Worm (Caenorhabditis elegans) whole organism, mixed stage, embryonic: Measurements from ENCODE around the gene C06A1.6.

ENCODE experiments used
- M03D4.4 ChIP-seq: sonication (generic microtip); optimal IDR thresholded peaks from 2 replicates; lab custom pipeline; 2017; ENCODE audit warnings: mild to moderate bottlenecking, missing genetic modification characterization, missing compliant biosample characterization
- bed-3 ChIP-seq: fragments of 200-800 bp; sonication (Bioruptor generic); optimal IDR thresholded peaks from 3 replicates; lab custom pipeline; 2018; ENCODE audit warnings: mild to moderate bottlenecking, missing genetic modification characterization, moderate library complexity, missing compliant biosample characterization
- blmp-1 ChIP-seq: fragments of 150-350 bp; optimal IDR thresholded peaks from 2 replicates; lab custom pipeline; 2014; ENCODE audit warnings: missing biosample characterization, missing genetic modification characterization
- ceh-39 ChIP-seq: fragments of 150-350 bp; optimal IDR thresholded peaks from 2 replicates; lab custom pipeline; 2014; ENCODE audit warnings: missing biosample characterization, missing genetic modification characterization
- ceh-43 ChIP-seq: fragments of 200-800 bp; sonication (Bioruptor generic); optimal IDR thresholded peaks from 2 replicates; lab custom pipeline; 2018; ENCODE audit warnings: mild to moderate bottlenecking, missing genetic modification characterization, moderate library complexity, missing compliant biosample characterization
- ceh-83 ChIP-seq: fragments of 200-800 bp; sonication (Bioruptor generic); optimal IDR thresholded peaks from 2 replicates; lab custom pipeline; 2018; ENCODE audit warnings: mild to moderate bottlenecking, missing genetic modification characterization, missing compliant biosample characterization
- ces-1 ChIP-seq: fragments of 150-350 bp; optimal IDR thresholded peaks from 2 replicates; lab custom pipeline; 2014; ENCODE audit warnings: missing biosample characterization, missing genetic modification reagents, missing genetic modification characterization
- cnd-1 ChIP-seq: fragments of 200-800 bp; sonication (Bioruptor generic); optimal IDR thresholded peaks from 2 replicates; lab custom pipeline; 2018; ENCODE audit warnings: mild to moderate bottlenecking, missing genetic modification characterization, missing compliant biosample characterization
- drap-1 ChIP-seq: fragments of 200-800 bp; sonication (Bioruptor generic); optimal IDR thresholded peaks from 3 replicates; lab custom pipeline; 2018; ENCODE audit warnings: mild to moderate bottlenecking, missing genetic modification characterization, missing compliant biosample characterization
- elt-1 ChIP-seq: sonication (generic microtip); optimal IDR thresholded peaks from 2 replicates; lab custom pipeline; 2017; ENCODE audit warnings: missing genetic modification characterization, mild to moderate bottlenecking, missing compliant biosample characterization, antibody characterized with exemption, moderate library complexity, borderline replicate concordance; ENCODE audit not compliant: insufficient read depth
- elt-3 ChIP-seq: fragments of 150-350 bp; optimal IDR thresholded peaks from 2 replicates; lab custom pipeline; 2014; ENCODE audit warnings: missing biosample characterization, missing genetic modification characterization
- flh-1 ChIP-seq: fragments of 200-800 bp; sonication (Bioruptor generic); optimal IDR thresholded peaks from 2 replicates; lab custom pipeline; 2018; ENCODE audit warnings: mild to moderate bottlenecking, missing genetic modification characterization, moderate library complexity, missing compliant biosample characterization
- ham-2 ChIP-seq: fragments of 200-800 bp; sonication (Bioruptor generic); optimal IDR thresholded peaks from 2 replicates; lab custom pipeline; 2018; ENCODE audit warnings: mild to moderate bottlenecking, missing genetic modification characterization, missing compliant biosample characterization
- hlh-1 ChIP-seq: fragments of 150-350 bp; optimal IDR thresholded peaks from 2 replicates; lab custom pipeline; 2014; ENCODE audit warnings: missing biosample characterization, missing genetic modification reagents, missing genetic modification characterization
- lin-13 ChIP-seq: fragments of 150-350 bp; optimal IDR thresholded peaks from 2 replicates; lab custom pipeline; 2014; ENCODE audit warnings: missing biosample characterization, missing genetic modification characterization
- lin-32 ChIP-seq: fragments of 200-800 bp; sonication (Bioruptor generic); optimal IDR thresholded peaks from 2 replicates; lab custom pipeline; 2018; ENCODE audit warnings: mild to moderate bottlenecking, missing genetic modification characterization, missing compliant biosample characterization
- lsy-2 ChIP-seq: fragments of 150-350 bp; optimal IDR thresholded peaks from 2 replicates; lab custom pipeline; 2014; ENCODE audit warnings: missing biosample characterization, missing genetic modification characterization
- mab-5 ChIP-seq: fragments of 150-350 bp; optimal IDR thresholded peaks from 2 replicates; lab custom pipeline; 2014; ENCODE audit warnings: missing biosample characterization, missing genetic modification characterization
- mep-1 ChIP-seq: fragments of 150-350 bp; optimal IDR thresholded peaks from 2 replicates; lab custom pipeline; 2017; ENCODE audit warnings: missing biosample characterization, missing genetic modification reagents, missing genetic modification characterization, inconsistent platforms
- mls-2 ChIP-seq: sonication (generic microtip); optimal IDR thresholded peaks from 2 replicates; lab custom pipeline; 2016; ENCODE audit warnings: mild to moderate bottlenecking, missing genetic modification characterization, moderate library complexity, missing compliant biosample characterization
- nhr-12 ChIP-seq: fragments of 150-350 bp; optimal IDR thresholded peaks from 2 replicates; lab custom pipeline; 2014; ENCODE audit warnings: missing biosample characterization, missing genetic modification characterization
- nhr-2 ChIP-seq: fragments of 150-350 bp; optimal IDR thresholded peaks from 2 replicates; lab custom pipeline; 2014; ENCODE audit warnings: missing biosample characterization, missing genetic modification characterization
- nhr-237 ChIP-seq: fragments of 150-350 bp; optimal IDR thresholded peaks from 2 replicates; lab custom pipeline; 2014; ENCODE audit warnings: missing biosample characterization, missing genetic modification characterization
- nhr-28 ChIP-seq: fragments of 150-350 bp; optimal IDR thresholded peaks from 2 replicates; lab custom pipeline; 2014; ENCODE audit warnings: missing biosample characterization, missing genetic modification characterization
- nhr-76 ChIP-seq: sonication (generic microtip); optimal IDR thresholded peaks from 2 replicates; lab custom pipeline; 2017; ENCODE audit warnings: missing biosample characterization, missing genetic modification characterization
- pha-4 ChIP-seq: fragments of 150-350 bp; optimal IDR thresholded peaks from 2 replicates; lab custom pipeline; 2018; ENCODE audit warnings: missing biosample characterization, missing genetic modification reagents, missing genetic modification characterization
- sem-2 ChIP-seq: fragments of 200-800 bp; sonication (Bioruptor generic); optimal IDR thresholded peaks from 2 replicates; lab custom pipeline; 2018; ENCODE audit warnings: mild to moderate bottlenecking, missing genetic modification characterization, missing compliant biosample characterization
- snpc-4 ChIP-seq: fragments of 150-350 bp; optimal IDR thresholded peaks from 2 replicates; lab custom pipeline; 2014; ENCODE audit warnings: missing biosample characterization, missing genetic modification characterization
- sptf-1 ChIP-seq: sonication (generic microtip); optimal IDR thresholded peaks from 2 replicates; lab custom pipeline; 2017; ENCODE audit warnings: mild to moderate bottlenecking, missing genetic modification characterization, moderate library complexity, missing compliant biosample characterization
- tbx-8 ChIP-seq: fragments of 200-800 bp; sonication (Bioruptor generic); optimal IDR thresholded peaks from 2 replicates; lab custom pipeline; 2018; ENCODE audit warnings: mild to moderate bottlenecking, missing genetic modification characterization, moderate library complexity, missing compliant biosample characterization
- unc-120 ChIP-seq: sonication (generic microtip); optimal IDR thresholded peaks from 2 replicates; lab custom pipeline; 2017; ENCODE audit warnings: missing genetic modification characterization, missing compliant biosample characterization; ENCODE audit not compliant: poor library complexity, severe bottlenecking
- unc-39 ChIP-seq: fragments of 150-350 bp; optimal IDR thresholded peaks from 2 replicates; lab custom pipeline; 2014; ENCODE audit warnings: missing biosample characterization, missing genetic modification characterization
- unc-62 ChIP-seq: fragments of 150-350 bp; optimal IDR thresholded peaks from 2 replicates; lab custom pipeline; 2014; ENCODE audit warnings: missing biosample characterization, missing genetic modification reagents, missing genetic modification characterization
- zip-8 ChIP-seq: fragments of 150-350 bp; optimal IDR thresholded peaks from 2 replicates; lab custom pipeline; 2014; ENCODE audit warnings: missing biosample characterization, missing genetic modification characterization
- ztf-11 ChIP-seq: fragments of 150-350 bp; optimal IDR thresholded peaks from 2 replicates; lab custom pipeline; 2014; ENCODE audit warnings: missing biosample characterization, missing genetic modification characterization

Gene C06A1.6

ce11 chrII:10550173-10550572, 14.3 kb downstream of the C06A1.6 start:
- TF ChIP-seq ces-1 (peak; percentile 13), ham-2 (GFP tag; lab: Kevin White, UChicago) (no peak)

- TF ChIP-seq unc-39 (tag; lab: Kevin White, UChicago) (no peak), hlh-1 (no peak), tbx-8 (GFP tag; lab: Kevin White, UChicago) (no peak), mep-1 (peak; percentile 57), lsy-2 (tag; lab: Kevin White, UChicago) (peak; percentile 30), sem-2 (no peak), sptf-1 (tag; lab: Kevin White, UChicago) (peak; percentile 68), ceh-43 (GFP tag; lab: Kevin White, UChicago) (no peak), ztf-11 (tag; lab: Kevin White, UChicago) (peak; percentile 68), nhr-12 (tag; lab: Kevin White, UChicago) (peak; percentile 42), ceh-39 (tag; lab: Kevin White, UChicago) (peak; percentile 10), ham-2 (GFP tag; lab: Kevin White, UChicago) (peak; percentile 74), cnd-1 (tag; lab: Kevin White, UChicago) (peak; percentile 63), lin-32 (GFP tag; lab: Kevin White, UChicago) (peak; percentile 32), ces-1 (peak; percentile 70), lin-13 (peak; percentile 67), nhr-237 (tag; lab: Kevin White, UChicago) (peak; percentile 55), elt-1 (no peak), blmp-1 (tag; lab: Kevin White, UChicago) (no peak), zip-8 (tag; lab: Kevin White, UChicago) (no peak), nhr-2 (tag; lab: Kevin White, UChicago) (peak; percentile 99), nhr-28 (tag; lab: Kevin White, UChicago) (no peak), mab-5 (tag; lab: Kevin White, UChicago) (no peak), snpc-4 (tag; lab: Kevin White, UChicago) (no peak), pha-4 (tag; lab: Kevin White, UChicago) (peak; percentile 85), unc-120 (peak; percentile 71), mls-2 (peak; percentile 28), M03D4.4 (tag; lab: Kevin White, UChicago) (no peak), flh-1 (GFP tag; lab: Kevin White, UChicago) (peak; percentile 22), unc-62 (GFP tag; lab: Kevin White, UChicago) (peak; percentile 65), nhr-76 (tag; lab: Kevin White, UChicago) (no peak), drap-1 (GFP tag; lab: Kevin White, UChicago) (peak; percentile 11), ceh-83 (no peak), bed-3 (no peak), elt-3 (tag; lab: Kevin White, UChicago) (no peak)
These were observed 15.5 kb downstream of the C06A1.6 start for ce11 chrII:10548778-10549671.

ce11 chrII:10547803-10548693, 16.4 kb downstream of the C06A1.6 start:
- TF ChIP-seq nhr-2 (tag; lab: Kevin White, UChicago) (no peak), lin-13 (no peak), nhr-28 (tag; lab: Kevin White, UChicago) (no peak), unc-39 (tag; lab: Kevin White, UChicago) (no peak), tbx-8 (GFP tag; lab: Kevin White, UChicago) (no peak), cnd-1 (tag; lab: Kevin White, UChicago) (peak; percentile 56), sptf-1 (tag; lab: Kevin White, UChicago) (peak; percentile 11), M03D4.4 (tag; lab: Kevin White, UChicago) (peak; percentile 5)
- TF ChIP-seq, all 35 proteins: peak for 3
